Worm (Caenorhabditis elegans) whole organism, L1 larva: ENCODE data around the gene T19B10.5.

Experiments
- fkh-10 ChIP-seq: sonication (generic microtip); optimal IDR thresholded peaks from 2 replicates; lab custom pipeline; 2017; ENCODE audit warnings: missing biosample characterization, missing genetic modification reagents, missing genetic modification characterization
- hpl-2 ChIP-seq: fragments of 150-350 bp; optimal IDR thresholded peaks from 2 replicates; lab custom pipeline; 2014; ENCODE audit warnings: missing biosample characterization, missing genetic modification reagents, missing genetic modification characterization
- lin-35 ChIP-seq, 2 experiments: fragments of 150-350 bp; optimal IDR thresholded peaks; 2 replicates each; lab custom pipeline; 2014; ENCODE audit warnings: missing biosample characterization in 2 of 2, missing genetic modification characterization in 2 of 2, missing genetic modification reagents in 2 of 2
- lin-39 ChIP-seq: fragments of 150-350 bp; optimal IDR thresholded peaks from 2 replicates; lab custom pipeline; 2014; ENCODE audit warnings: missing biosample characterization, missing genetic modification reagents, missing genetic modification characterization
- lsy-2 ChIP-seq, 2 experiments: fragments of 150-350 bp; optimal IDR thresholded peaks; 2 replicates each; lab custom pipeline; 2014; ENCODE audit warnings: missing biosample characterization in 2 of 2, missing genetic modification characterization in 2 of 2

DNA sequence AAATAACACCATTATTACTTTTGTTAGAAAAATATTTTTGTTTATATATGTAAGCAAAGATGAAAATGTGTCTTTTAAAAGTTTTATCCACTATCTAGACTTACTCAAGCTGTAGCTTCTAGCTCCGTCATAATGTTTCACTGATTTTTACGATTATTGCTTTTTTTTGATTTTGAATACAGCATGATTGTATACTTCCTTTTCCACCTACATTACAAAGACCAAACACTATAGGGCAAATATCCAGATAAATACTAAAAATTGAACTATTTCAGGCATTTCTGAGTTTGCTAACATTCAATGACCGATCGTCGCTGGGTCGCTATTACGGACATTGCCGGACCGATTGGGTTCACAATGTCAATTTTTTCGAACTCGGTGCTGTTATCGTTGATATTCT, 32.2 kb downstream of the T19B10.5 start, which contains the start of gene str-116:
- TF ChIP-seq lsy-2 (tag; optimal IDR thresholded peaks at IDR 0.05; lab: Kevin White, UChicago) (no peak), fkh-10 (GFP tag; lab: Kevin White, UChicago) (no peak), lin-35 (GFP tag; optimal IDR thresholded peaks at IDR 0.05; lab: Kevin White, UChicago) (no peak), hpl-2 (GFP tag; lab: Kevin White, UChicago) (no peak), lin-39 (no peak)
